Fruit fly (Drosophila melanogaster) whole organism, prepupa: ENCODE measurements around the gene CG7530.

Experiments used
- CG10631 ChIP-seq: fragments of 200-800 bp; sonication (Bioruptor generic); optimal IDR thresholded peaks from 2 replicates; lab custom pipeline; 2016; ENCODE audit warnings: missing biosample characterization, missing genetic modification characterization
- CG11294 ChIP-seq: fragments of 200-800 bp; sonication (Bioruptor generic); IDR thresholded peaks from 2 replicates; pipeline ENCODE4 v1.3.6; 2022; ENCODE audit warnings: missing biosample characterization, missing genetic modification characterization
- CG11762 ChIP-seq: fragments of 200-800 bp; sonication (Bioruptor generic); optimal IDR thresholded peaks from 3 replicates; lab custom pipeline; 2016; ENCODE audit warnings: missing biosample characterization, missing genetic modification characterization; ENCODE audit not compliant: insufficient read depth
- CG11902 ChIP-seq: fragments of 200-800 bp; sonication (Bioruptor generic); optimal IDR thresholded peaks from 3 replicates; lab custom pipeline; 2016; ENCODE audit warnings: missing biosample characterization, missing genetic modification characterization
- CG1621 ChIP-seq: fragments of 200-800 bp; sonication (Bioruptor generic); optimal IDR thresholded peaks from 3 replicates; lab custom pipeline; 2018; ENCODE audit warnings: missing biosample characterization, mild to moderate bottlenecking, missing genetic modification characterization
- CG16779 ChIP-seq: fragments of 200-800 bp; sonication (Bioruptor generic); optimal IDR thresholded peaks from 3 replicates; lab custom pipeline; 2017; ENCODE audit warnings: missing biosample characterization, mild to moderate bottlenecking, missing genetic modification characterization
- CG3032 ChIP-seq: fragments of 200-800 bp; optimal IDR thresholded peaks from 2 replicates; lab custom pipeline; 2019; ENCODE audit warnings: missing biosample characterization, mild to moderate bottlenecking, missing genetic modification characterization, moderate library complexity
- CG31627 ChIP-seq: fragments of 200-800 bp; sonication (Bioruptor generic); optimal IDR thresholded peaks from 3 replicates; lab custom pipeline; 2016; ENCODE audit warnings: missing biosample characterization, missing genetic modification characterization
- CG32006 ChIP-seq: fragments of 200-800 bp; sonication (Bioruptor generic); optimal IDR thresholded peaks from 3 replicates; lab custom pipeline; 2017; ENCODE audit warnings: missing biosample characterization, mild to moderate bottlenecking, missing genetic modification characterization
- CG34406 ChIP-seq: fragments of 200-800 bp; sonication (Bioruptor generic); optimal IDR thresholded peaks from 3 replicates; lab custom pipeline; 2016; ENCODE audit warnings: missing biosample characterization, missing genetic modification characterization
- CG3919 ChIP-seq: fragments of 200-800 bp; sonication (Bioruptor generic); optimal IDR thresholded peaks from 3 replicates; lab custom pipeline; 2016; ENCODE audit warnings: missing biosample characterization, missing genetic modification characterization
- CG4318 ChIP-seq: fragments of 200-800 bp; sonication (Bioruptor generic); optimal IDR thresholded peaks from 3 replicates; lab custom pipeline; 2017; ENCODE audit warnings: missing biosample characterization, mild to moderate bottlenecking, missing genetic modification characterization
- CG6163 ChIP-seq: fragments of 200-800 bp; sonication (Bioruptor generic); IDR thresholded peaks from 3 replicates; pipeline ENCODE4 v1.3.6; 2022; ENCODE audit warnings: missing biosample characterization, missing genetic modification characterization
- CG6276 ChIP-seq: fragments of 200-800 bp; sonication (Bioruptor generic); optimal IDR thresholded peaks from 2 replicates; lab custom pipeline; 2017; ENCODE audit warnings: missing biosample characterization, mild to moderate bottlenecking, missing genetic modification characterization
- CG6792 ChIP-seq: fragments of 200-800 bp; sonication (Bioruptor generic); optimal IDR thresholded peaks from 3 replicates; lab custom pipeline; 2016; ENCODE audit warnings: missing biosample characterization, missing genetic modification characterization
- CG6808 ChIP-seq: fragments of 200-800 bp; sonication (Bioruptor generic); optimal IDR thresholded peaks from 3 replicates; lab custom pipeline; 2017; ENCODE audit warnings: missing biosample characterization, missing genetic modification characterization, mild to moderate bottlenecking, moderate library complexity, missing genetic modification reagents
- CG6854 ChIP-seq: fragments of 200-800 bp; sonication (Bioruptor generic); optimal IDR thresholded peaks from 2 replicates; lab custom pipeline; 2017; ENCODE audit warnings: missing biosample characterization, mild to moderate bottlenecking, missing genetic modification characterization
- CG8119 ChIP-seq: fragments of 200-800 bp; sonication (Bioruptor generic); IDR thresholded peaks from 3 replicates; pipeline ENCODE4 v1.3.6; 2022; ENCODE audit warnings: missing biosample characterization, missing genetic modification characterization
- CG8319 ChIP-seq: fragments of 200-800 bp; sonication (Bioruptor generic); optimal IDR thresholded peaks from 3 replicates; lab custom pipeline; 2016; ENCODE audit warnings: missing biosample characterization, missing genetic modification characterization
- CG8632 ChIP-seq: fragments of 200-800 bp; sonication (Bioruptor generic); optimal IDR thresholded peaks from 3 replicates; lab custom pipeline; 2016; ENCODE audit warnings: missing biosample characterization, missing genetic modification characterization
- CG9139 ChIP-seq: fragments of 200-800 bp; sonication (Bioruptor generic); optimal IDR thresholded peaks from 3 replicates; lab custom pipeline; 2017; ENCODE audit warnings: missing biosample characterization, mild to moderate bottlenecking, missing genetic modification characterization
- Eip75B ChIP-seq: fragments of 200-800 bp; sonication (Bioruptor generic); optimal IDR thresholded peaks from 3 replicates; lab custom pipeline; 2016; ENCODE audit warnings: missing biosample characterization, missing genetic modification characterization
- Eip78C ChIP-seq: fragments of 200-800 bp; sonication (Bioruptor generic); peaks from one replicate; lab custom pipeline; 2016; ENCODE audit warnings: missing biosample characterization, missing genetic modification characterization
- Eip93F ChIP-seq: fragments of 200-800 bp; sonication (Bioruptor generic); optimal IDR thresholded peaks from 2 replicates; lab custom pipeline; 2016; ENCODE audit warnings: missing biosample characterization, mild to moderate bottlenecking, missing genetic modification characterization
- Ets21C ChIP-seq: fragments of 200-800 bp; sonication (Bioruptor generic); optimal IDR thresholded peaks from 3 replicates; lab custom pipeline; 2016; ENCODE audit warnings: missing biosample characterization, missing genetic modification characterization
- Ets96B ChIP-seq: fragments of 200-800 bp; optimal IDR thresholded peaks from 2 replicates; lab custom pipeline; 2019; ENCODE audit warnings: missing biosample characterization, mild to moderate bottlenecking, missing genetic modification characterization, moderate library complexity
- Gug ChIP-seq: fragments of 200-800 bp; sonication (Bioruptor generic); IDR thresholded peaks from 2 replicates; pipeline ENCODE4 v1.3.6; 2022; ENCODE audit warnings: missing biosample characterization, missing genetic modification characterization
- Hr38 ChIP-seq: sonication (Bioruptor generic); optimal IDR thresholded peaks from 2 replicates; lab custom pipeline; 2016; ENCODE audit warnings: missing biosample characterization, missing genetic modification characterization
- Hr39 ChIP-seq: fragments of 200-800 bp; sonication (Bioruptor generic); optimal IDR thresholded peaks from 2 replicates; lab custom pipeline; 2016; ENCODE audit warnings: missing biosample characterization, missing genetic modification characterization
- Hr4 ChIP-seq: fragments of 200-800 bp; sonication (Bioruptor generic); optimal IDR thresholded peaks from 3 replicates; lab custom pipeline; 2016; ENCODE audit warnings: missing biosample characterization, missing genetic modification characterization
- Lpt ChIP-seq: fragments of 200-800 bp; sonication (Bioruptor generic); optimal IDR thresholded peaks from 3 replicates; lab custom pipeline; 2016; ENCODE audit warnings: missing biosample characterization, missing genetic modification characterization
- Met ChIP-seq: fragments of 200-800 bp; sonication (Bioruptor generic); optimal IDR thresholded peaks from 3 replicates; lab custom pipeline; 2016; ENCODE audit warnings: missing biosample characterization, missing genetic modification characterization
- OdsH ChIP-seq: fragments of 200-800 bp; sonication (Bioruptor generic); optimal IDR thresholded peaks from 3 replicates; lab custom pipeline; 2016; ENCODE audit warnings: missing biosample characterization, missing genetic modification characterization
- Smox ChIP-seq: fragments of 200-800 bp; sonication (Bioruptor generic); optimal IDR thresholded peaks from 3 replicates; lab custom pipeline; 2016; ENCODE audit warnings: missing biosample characterization, missing genetic modification characterization
- Sox102F ChIP-seq: fragments of 200-800 bp; sonication (Bioruptor generic); optimal IDR thresholded peaks from 2 replicates; lab custom pipeline; 2016; ENCODE audit warnings: missing biosample characterization, mild to moderate bottlenecking, missing genetic modification characterization
- Sox14 ChIP-seq: fragments of 200-800 bp; sonication (Bioruptor generic); optimal IDR thresholded peaks from 3 replicates; lab custom pipeline; 2016; ENCODE audit warnings: missing biosample characterization, missing genetic modification characterization
- Sox15 ChIP-seq: fragments of 200-800 bp; sonication (Bioruptor generic); optimal IDR thresholded peaks from 3 replicates; lab custom pipeline; 2016; ENCODE audit warnings: missing biosample characterization, missing genetic modification characterization
- achi ChIP-seq: fragments of 200-800 bp; sonication (Bioruptor generic); optimal IDR thresholded peaks from 3 replicates; lab custom pipeline; 2016; ENCODE audit warnings: missing biosample characterization, missing genetic modification characterization
- acj6 ChIP-seq: fragments of 200-800 bp; sonication (Bioruptor generic); optimal IDR thresholded peaks from 3 replicates; lab custom pipeline; 2016; ENCODE audit warnings: missing biosample characterization, missing genetic modification characterization
- cyc ChIP-seq: fragments of 200-800 bp; sonication (Bioruptor generic); optimal IDR thresholded peaks from 3 replicates; lab custom pipeline; 2016; ENCODE audit warnings: missing biosample characterization, missing genetic modification characterization
- dsx ChIP-seq: fragments of 200-800 bp; optimal IDR thresholded peaks from 3 replicates; lab custom pipeline; 2019; ENCODE audit warnings: missing biosample characterization, mild to moderate bottlenecking, missing genetic modification characterization, moderate library complexity; ENCODE audit not compliant: poor library complexity, severe bottlenecking
- eg ChIP-seq: fragments of 200-800 bp; sonication (Bioruptor generic); IDR thresholded peaks from 3 replicates; pipeline ENCODE4 v1.3.6; 2022; ENCODE audit warnings: missing biosample characterization, missing genetic modification characterization
- esn ChIP-seq: fragments of 200-800 bp; sonication (Bioruptor generic); optimal IDR thresholded peaks from 2 replicates; lab custom pipeline; 2016; ENCODE audit warnings: missing biosample characterization, mild to moderate bottlenecking, missing genetic modification characterization, moderate library complexity
- fd59A ChIP-seq: fragments of 200-800 bp; sonication (Bioruptor generic); optimal IDR thresholded peaks from 2 replicates; lab custom pipeline; 2017; ENCODE audit warnings: missing biosample characterization, mild to moderate bottlenecking, missing genetic modification characterization, missing genetic modification reagents
- fd85E ChIP-seq: fragments of 200-800 bp; sonication (Bioruptor generic); optimal IDR thresholded peaks from 3 replicates; lab custom pipeline; 2016; ENCODE audit warnings: missing biosample characterization, missing genetic modification characterization
- fkh ChIP-seq: fragments of 200-800 bp; sonication (Bioruptor generic); optimal IDR thresholded peaks from 3 replicates; lab custom pipeline; 2017; ENCODE audit warnings: missing biosample characterization, mild to moderate bottlenecking, missing genetic modification characterization, moderate library complexity
- lz ChIP-seq: fragments of 200-800 bp; sonication (Bioruptor generic); optimal IDR thresholded peaks from 3 replicates; lab custom pipeline; 2016; ENCODE audit warnings: missing biosample characterization, missing genetic modification characterization
- pdm3 ChIP-seq: fragments of 200-800 bp; sonication (Bioruptor generic); optimal IDR thresholded peaks from 3 replicates; lab custom pipeline; 2016; ENCODE audit warnings: missing biosample characterization, missing genetic modification characterization
- salr ChIP-seq, 2 experiments: fragments of 200-800 bp; sonication (Bioruptor generic); optimal IDR thresholded peaks; 3 replicates each; lab custom pipeline; 2016 to 2018; ENCODE audit warnings: missing biosample characterization in 2 of 2, missing genetic modification characterization in 2 of 2, mild to moderate bottlenecking in 1 of 2
- spab ChIP-seq: fragments of 200-800 bp; sonication (Bioruptor generic); optimal IDR thresholded peaks from 2 replicates; lab custom pipeline; 2017; ENCODE audit warnings: missing biosample characterization, mild to moderate bottlenecking, missing genetic modification characterization, missing genetic modification reagents
- ss ChIP-seq, 2 experiments: fragments of 200-800 bp; sonication (Bioruptor generic); optimal IDR thresholded peaks; 2 replicates in 1 of 2; 3 replicates in 1 of 2; lab custom pipeline; 2017 to 2018; ENCODE audit warnings: mild to moderate bottlenecking in 2 of 2, missing biosample characterization in 2 of 2, missing genetic modification characterization in 2 of 2, moderate library complexity in 1 of 2
- topi ChIP-seq: fragments of 200-800 bp; sonication (Bioruptor generic); optimal IDR thresholded peaks from 3 replicates; lab custom pipeline; 2016; ENCODE audit warnings: missing biosample characterization, missing genetic modification characterization
- vri ChIP-seq: fragments of 200-800 bp; sonication (Bioruptor generic); optimal IDR thresholded peaks from 3 replicates; lab custom pipeline; 2016; ENCODE audit warnings: missing biosample characterization, mild to moderate bottlenecking, missing genetic modification characterization

CG7530 gene

DNA sequence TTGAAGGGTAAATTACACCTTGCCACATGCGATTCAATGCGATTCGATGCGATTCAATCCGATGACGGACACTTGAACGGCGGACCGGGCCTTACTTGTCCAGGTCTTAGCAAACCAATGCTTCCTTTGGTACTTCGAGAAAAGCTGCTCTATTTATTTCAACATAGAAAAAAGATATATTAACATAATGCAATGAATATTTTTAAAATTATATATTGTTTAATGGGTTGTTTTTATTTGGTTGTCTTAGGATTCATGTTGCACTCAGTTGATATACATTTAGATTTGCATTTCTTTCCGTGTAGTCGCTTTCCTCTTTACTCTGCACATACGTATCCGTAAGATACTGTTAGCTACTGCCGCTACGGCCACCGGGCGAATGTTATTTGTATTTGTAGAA is 27.0 kb upstream of the CG7530 start:
- TF ChIP-seq esn (GFP tag; lab: Kevin White, UChicago) (no peak), Sox14 (GFP tag; lab: Kevin White, UChicago) (no peak), Hr38 (GFP tag; lab: Kevin White, UChicago) (no peak), CG4318 (GFP tag; lab: Kevin White, UChicago) (peak; percentile 12), CG9139 (GFP tag; lab: Kevin White, UChicago) (no peak), acj6 (GFP tag; lab: Kevin White, UChicago) (no peak), cyc (no peak), Sox15 (GFP tag; lab: Kevin White, UChicago) (no peak), ss (GFP tag; optimal IDR thresholded peaks at IDR 0.05; lab: Kevin White, UChicago) (no peak), Met (GFP tag; lab: Kevin White, UChicago) (no peak), salr (GFP tag; optimal IDR thresholded peaks at IDR 0.05; lab: Kevin White, UChicago) (no peak), CG6808 (GFP tag; lab: Kevin White, UChicago) (no peak), CG10631 (GFP tag; lab: Kevin White, UChicago) (no peak), Ets96B (tag; lab: Kevin White, UChicago) (no peak), CG11294 (GFP tag; lab: Robert Waterston, UW) (peak; percentile 43; the same call in 1 of the 2 replicates), CG6163 (GFP tag; lab: Robert Waterston, UW) (no peak), fd85E (no peak), Sox102F (GFP tag; lab: Kevin White, UChicago) (no peak), Eip93F (GFP tag; lab: Kevin White, UChicago) (no peak), CG32006 (GFP tag; lab: Kevin White, UChicago) (peak; percentile 70), Hr4 (GFP tag; lab: Kevin White, UChicago) (peak; percentile 51), CG6276 (peak; percentile 73), CG3919 (peak; percentile 10), pdm3 (GFP tag; lab: Kevin White, UChicago) (peak; percentile 26), achi (peak; percentile 22), fkh (no peak), Eip75B (no peak), CG6792 (GFP tag; lab: Kevin White, UChicago) (no peak), dsx (no peak), eg (GFP tag; lab: Robert Waterston, UW) (peak; percentile 87), CG6854 (GFP tag; lab: Kevin White, UChicago) (no peak), CG1621 (no peak), topi (GFP tag; lab: Kevin White, UChicago) (no peak), vri (GFP tag; lab: Kevin White, UChicago) (no peak), lz (GFP tag; lab: Kevin White, UChicago) (no peak), Ets21C (GFP tag; lab: Kevin White, UChicago) (no peak), CG34406 (GFP tag; lab: Kevin White, UChicago) (no peak), CG31627 (GFP tag; lab: Kevin White, UChicago) (no peak), Eip78C (GFP tag; lab: Kevin White, UChicago) (no peak), Lpt (GFP tag; lab: Kevin White, UChicago) (no peak), CG8632 (GFP tag; lab: Kevin White, UChicago) (no peak), spab (GFP tag; lab: Kevin White, UChicago) (no peak), Hr39 (GFP tag; lab: Kevin White, UChicago) (no peak), Smox (GFP tag; lab: Kevin White, UChicago) (no peak), CG8319 (GFP tag; lab: Kevin White, UChicago) (no peak), Gug (GFP tag; lab: Robert Waterston, UW) (no peak), CG11762 (GFP tag; lab: Kevin White, UChicago) (no peak), CG8119 (GFP tag; lab: Robert Waterston, UW) (peak; percentile 79), CG3032 (tag; lab: Kevin White, UChicago) (no peak), OdsH (GFP tag; lab: Kevin White, UChicago) (peak; percentile 39), CG16779 (tag; lab: Kevin White, UChicago) (no peak), fd59A (GFP tag; lab: Kevin White, UChicago) (no peak), CG11902 (no peak)
